Worm (Caenorhabditis elegans): ENCODE measurements around the gene Y116A8A.7.

Y116A8A.7 gene

ce11 chrIV:16864876-16865275 lies 34.9 kb downstream of the Y116A8A.7 start:
- TF ChIP-seq elt-3 (tag; optimal IDR thresholded peaks at IDR 0.05): no peak
- TF ChIP-seq unc-62 (GFP tag; optimal IDR thresholded peaks at IDR 0.05): no peak
- no peak for TF ChIP-seq ceh-82 (tag; optimal IDR thresholded peaks at IDR 0.05)
- no peak for TF ChIP-seq nhr-6 (tag; optimal IDR thresholded peaks at IDR 0.05)
- TF ChIP-seq snpc-4 (tag; optimal IDR thresholded peaks at IDR 0.05): no peak
- no peak for TF ChIP-seq unc-39 (tag; optimal IDR thresholded peaks at IDR 0.05)
- no peak for TF ChIP-seq fos-1 (tag; optimal IDR thresholded peaks at IDR 0.05)
- no peak for TF ChIP-seq nhr-129 (tag; optimal IDR thresholded peaks at IDR 0.05)
- TF ChIP-seq C34F6.9 (tag; optimal IDR thresholded peaks at IDR 0.05): no peak
- TF ChIP-seq aly-2 (tag; optimal IDR thresholded peaks at IDR 0.05): no peak

DNA sequence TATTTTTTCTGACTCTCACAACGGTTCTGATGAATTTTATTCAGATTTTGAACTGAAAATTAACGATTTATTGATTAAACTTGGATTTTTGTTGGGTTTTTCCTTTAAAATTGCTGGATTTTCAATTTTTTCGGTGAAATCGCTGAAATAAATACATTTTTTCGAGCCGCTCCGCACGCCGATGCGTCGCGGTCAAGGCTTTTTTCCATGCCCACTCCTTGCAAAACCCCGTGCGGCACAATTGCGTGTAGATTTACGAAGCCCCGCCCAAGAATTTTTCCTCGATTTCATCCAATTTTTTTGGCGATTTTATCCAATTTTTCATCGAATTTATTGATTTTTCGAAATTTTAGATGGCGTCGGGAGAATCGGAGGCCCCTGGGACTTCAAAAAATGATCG lies 35.5 kb downstream of the Y116A8A.7 start, which contains the start of gene gtsf-1:
Gene gtsf-1 (plus strand): TSS at position 354 of the 400 bp plus-strand sequence.
- TF ChIP-seq elt-1 (tag; optimal IDR thresholded peaks at IDR 0.05) (no peak), unc-39 (tag; optimal IDR thresholded peaks at IDR 0.05) (no peak), ztf-4 (tag; optimal IDR thresholded peaks at IDR 0.05) (peak; percentile 57), Y55F3AM.14 (GFP tag; optimal IDR thresholded peaks at IDR 0.05) (peak; percentile 14), mab-5 (tag; optimal IDR thresholded peaks at IDR 0.05) (peak; percentile 52), crh-2 (tag; optimal IDR thresholded peaks at IDR 0.05) (peak; percentile 71), alr-1 (tag; optimal IDR thresholded peaks at IDR 0.05) (no peak), lin-39 (tag; optimal IDR thresholded peaks at IDR 0.05) (no peak), nhr-21 (tag; optimal IDR thresholded peaks at IDR 0.05) (peak; percentile 52), nhr-6 (tag; optimal IDR thresholded peaks at IDR 0.05) (no peak), elt-3 (tag; optimal IDR thresholded peaks at IDR 0.05) (no peak), sma-9 (GFP tag; optimal IDR thresholded peaks at IDR 0.05) (peak; percentile 64), sma-9 (tag; optimal IDR thresholded peaks at IDR 0.05) (no peak), aly-2 (tag; optimal IDR thresholded peaks at IDR 0.05) (no peak), nhr-237 (tag; optimal IDR thresholded peaks at IDR 0.05) (peak; percentile 25), lin-11 (tag; optimal IDR thresholded peaks at IDR 0.05) (peak; percentile 77), nhr-11 (tag; optimal IDR thresholded peaks at IDR 0.05) (no peak), unc-55 (GFP tag; optimal IDR thresholded peaks at IDR 0.05) (peak; percentile 89), ztf-11 (tag; optimal IDR thresholded peaks at IDR 0.05) (peak; percentile 24), ceh-82 (tag; optimal IDR thresholded peaks at IDR 0.05) (peak; percentile 31), unc-62 (GFP tag; optimal IDR thresholded peaks at IDR 0.05) (no peak), gmeb-1 (tag; optimal IDR thresholded peaks at IDR 0.05) (peak; percentile 72), fos-1 (tag; optimal IDR thresholded peaks at IDR 0.05) (no peak), sem-4 (tag; optimal IDR thresholded peaks at IDR 0.05) (no peak), ztf-1 (GFP tag; conservative IDR thresholded peaks at IDR 0.05) (no peak), ZK546.5 (tag; optimal IDR thresholded peaks at IDR 0.05) (peak; percentile 23), ceh-16 (tag; optimal IDR thresholded peaks at IDR 0.05) (no peak), nhr-23 (tag; optimal IDR thresholded peaks at IDR 0.05) (no peak), nhr-12 (tag; optimal IDR thresholded peaks at IDR 0.05) (no peak), egl-27 (tag; optimal IDR thresholded peaks at IDR 0.05) (peak; percentile 28), nhr-129 (tag; optimal IDR thresholded peaks at IDR 0.05) (peak; percentile 75), sma-3 (GFP tag; optimal IDR thresholded peaks at IDR 0.05) (peak; percentile 79), nhr-77 (tag; optimal IDR thresholded peaks at IDR 0.05) (no peak), peb-1 (tag; optimal IDR thresholded peaks at IDR 0.05) (no peak), ama-1 (optimal IDR thresholded peaks at IDR 0.05) (peak; percentile 54), nhr-10 (tag; optimal IDR thresholded peaks at IDR 0.05) (no peak), lsy-2 (tag; optimal IDR thresholded peaks at IDR 0.05) (peak; percentile 65 to 85), zag-1 (tag; optimal IDR thresholded peaks at IDR 0.05) (peak; percentile 29), blmp-1 (tag; optimal IDR thresholded peaks at IDR 0.05; ENCODE audit: insufficient read depth) (peak; percentile 28), lin-13 (GFP tag; optimal IDR thresholded peaks at IDR 0.05) (peak; percentile 87), C34F6.9 (tag; optimal IDR thresholded peaks at IDR 0.05) (peak; percentile 74), mbf-1 (tag; optimal IDR thresholded peaks at IDR 0.05) (no peak), mdl-1 (tag; optimal IDR thresholded peaks at IDR 0.05) (no peak), nhr-25 (tag; optimal IDR thresholded peaks at IDR 0.05) (peak; percentile 84), R02D3.7 (tag; optimal IDR thresholded peaks at IDR 0.05) (peak; percentile 91), skn-1 (tag; optimal IDR thresholded peaks at IDR 0.05) (peak; percentile 48), dmd-4 (tag; optimal IDR thresholded peaks at IDR 0.05) (no peak), F13H6.1 (tag; optimal IDR thresholded peaks at IDR 0.05) (peak; percentile 79), snpc-4 (tag; optimal IDR thresholded peaks at IDR 0.05) (no peak)
